Fruit fly (Drosophila melanogaster) whole organism, pupa: Measurements from ENCODE around the gene Coq6.

ENCODE experiments used
- CG10348 ChIP-seq: fragments of 200-800 bp; sonication (Bioruptor generic); IDR thresholded peaks from 2 replicates; pipeline ENCODE4 v1.3.6; 2022; ENCODE audit warnings: missing biosample characterization, missing genetic modification characterization
- CG12605 ChIP-seq: fragments of 200-800 bp; sonication (Bioruptor generic); IDR thresholded peaks from 2 replicates; pipeline ENCODE4 v1.3.6; 2022; ENCODE audit warnings: missing biosample characterization, missing genetic modification characterization
- CG4496 ChIP-seq: fragments of 200-800 bp; sonication (Bioruptor generic); IDR thresholded peaks from 3 replicates; pipeline ENCODE4 v1.3.6; 2022; ENCODE audit warnings: missing biosample characterization, missing genetic modification characterization
- CG8159 ChIP-seq: fragments of 200-800 bp; sonication (Bioruptor generic); optimal IDR thresholded peaks from 3 replicates; lab custom pipeline; 2018; ENCODE audit warnings: missing biosample characterization, mild to moderate bottlenecking, missing genetic modification characterization, moderate library complexity
- CG9948 ChIP-seq: fragments of 200-800 bp; sonication (Bioruptor generic); optimal IDR thresholded peaks from 2 replicates; lab custom pipeline; 2018; ENCODE audit warnings: missing biosample characterization, mild to moderate bottlenecking, missing genetic modification characterization, moderate library complexity
- EcR ChIP-seq: fragments of 200-800 bp; sonication (Bioruptor generic); optimal IDR thresholded peaks from 3 replicates; lab custom pipeline; 2019; ENCODE audit warnings: missing biosample characterization, missing genetic modification characterization, mild to moderate bottlenecking, moderate library complexity, missing genetic modification reagents
- Pif1A ChIP-seq: fragments of 200-800 bp; sonication (Bioruptor generic); optimal IDR thresholded peaks from 3 replicates; lab custom pipeline; 2016; ENCODE audit warnings: missing biosample characterization, missing genetic modification characterization
- rn ChIP-seq: fragments of 200-800 bp; sonication (Bioruptor generic); IDR thresholded peaks from 2 replicates; pipeline ENCODE4 v1.3.6; 2022; ENCODE audit warnings: missing biosample characterization, missing genetic modification characterization

DNA sequence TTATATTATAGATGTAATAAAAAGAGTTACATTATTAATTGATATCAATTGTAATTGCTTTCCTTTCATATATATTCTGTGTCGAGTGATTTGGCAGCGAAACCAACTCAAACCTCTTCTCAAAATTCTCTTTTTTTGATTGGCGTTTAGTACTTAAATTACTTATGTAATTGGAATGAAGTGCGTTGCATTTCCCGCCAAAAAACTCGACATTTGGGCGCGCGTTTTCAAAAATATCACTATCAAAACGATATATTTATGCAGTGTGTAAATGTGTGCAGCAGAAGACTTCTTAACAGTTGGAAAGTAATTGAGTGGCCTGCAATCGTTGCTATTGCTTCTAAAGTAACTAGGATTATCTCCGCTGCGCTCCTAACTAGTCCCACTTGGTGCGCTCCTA, 5.0 kb upstream of the Coq6 start:
- TF ChIP-seq CG4496 (GFP tag; lab: Robert Waterston, UW): no peak
- no peak for TF ChIP-seq Pif1A (GFP tag; lab: Kevin White, UChicago)
- TF ChIP-seq rn (GFP tag; lab: Robert Waterston, UW): no peak
- no peak for TF ChIP-seq CG12605
- TF ChIP-seq CG10348: no peak
- TF ChIP-seq CG8159 (tag; lab: Kevin White, UChicago): no peak
- no peak for TF ChIP-seq CG9948
- no peak for TF ChIP-seq EcR (GFP tag; lab: Kevin White, UChicago)
